Worm (Caenorhabditis elegans) whole organism, mixed stage, embryonic: Measurements from ENCODE around the gene pfkb-1.2.

ENCODE experiments used
- bed-3 ChIP-seq: fragments of 200-800 bp; sonication (Bioruptor generic); optimal IDR thresholded peaks from 3 replicates; lab custom pipeline; 2018; ENCODE audit warnings: mild to moderate bottlenecking, missing genetic modification characterization, moderate library complexity, missing compliant biosample characterization
- blmp-1 ChIP-seq: fragments of 150-350 bp; optimal IDR thresholded peaks from 2 replicates; lab custom pipeline; 2014; ENCODE audit warnings: missing biosample characterization, missing genetic modification characterization
- ces-1 ChIP-seq: fragments of 150-350 bp; optimal IDR thresholded peaks from 2 replicates; lab custom pipeline; 2014; ENCODE audit warnings: missing biosample characterization, missing genetic modification reagents, missing genetic modification characterization
- lin-13 ChIP-seq: fragments of 150-350 bp; optimal IDR thresholded peaks from 2 replicates; lab custom pipeline; 2014; ENCODE audit warnings: missing biosample characterization, missing genetic modification characterization
- lin-32 ChIP-seq: fragments of 200-800 bp; sonication (Bioruptor generic); optimal IDR thresholded peaks from 2 replicates; lab custom pipeline; 2018; ENCODE audit warnings: mild to moderate bottlenecking, missing genetic modification characterization, missing compliant biosample characterization
- ztf-11 ChIP-seq: fragments of 150-350 bp; optimal IDR thresholded peaks from 2 replicates; lab custom pipeline; 2014; ENCODE audit warnings: missing biosample characterization, missing genetic modification characterization

- TF ChIP-seq bed-3 (GFP tag; lab: Kevin White, UChicago) (no peak), ces-1 (no peak), ztf-11 (tag; lab: Kevin White, UChicago) (no peak), lin-13 (tag; lab: Kevin White, UChicago) (no peak), lin-32 (GFP tag; lab: Kevin White, UChicago) (no peak), blmp-1 (tag; lab: Kevin White, UChicago) (no peak)
Measured at ce11 chrIV:5930345-5930744, 11.4 kb upstream of the pfkb-1.2 start, which contains the start of gene lin-33.
